Fruit fly (Drosophila melanogaster) whole organism, adult: Measurements from ENCODE around the gene Lcp65Af.

ENCODE experiments used
- CG11617 ChIP-seq: fragments of 200-800 bp; sonication (Bioruptor generic); optimal IDR thresholded peaks from 2 replicates; lab custom pipeline; 2017; ENCODE audit warnings: mild to moderate bottlenecking, missing biosample characterization, missing genetic modification reagents, missing genetic modification characterization
- CG12768 ChIP-seq: fragments of 200-800 bp; sonication (Bioruptor generic); optimal IDR thresholded peaks from 2 replicates; lab custom pipeline; 2017; ENCODE audit warnings: missing biosample characterization, missing genetic modification characterization, mild to moderate bottlenecking, moderate library complexity, missing genetic modification reagents
- CG14711 ChIP-seq: fragments of 200-800 bp; sonication (Bioruptor generic); optimal IDR thresholded peaks from 2 replicates; lab custom pipeline; 2018; ENCODE audit warnings: missing biosample characterization, mild to moderate bottlenecking, missing genetic modification characterization, moderate library complexity
- CG1620 ChIP-seq: fragments of 200-800 bp; sonication (Bioruptor generic); optimal IDR thresholded peaks from 2 replicates; lab custom pipeline; 2016; ENCODE audit warnings: missing biosample characterization, missing genetic modification characterization
- CG33017 ChIP-seq: fragments of 200-800 bp; sonication (Bioruptor generic); optimal IDR thresholded peaks from 2 replicates; lab custom pipeline; 2018; ENCODE audit warnings: missing biosample characterization, mild to moderate bottlenecking, missing genetic modification characterization, moderate library complexity
- CG5204 ChIP-seq: fragments of 200-800 bp; sonication (Bioruptor generic); optimal IDR thresholded peaks from 2 replicates; lab custom pipeline; 2016; ENCODE audit warnings: missing biosample characterization, missing genetic modification characterization
- CG7045 ChIP-seq: fragments of 200-800 bp; sonication (Bioruptor generic); optimal IDR thresholded peaks from 2 replicates; lab custom pipeline; 2017; ENCODE audit warnings: missing biosample characterization, mild to moderate bottlenecking, missing genetic modification characterization
- CG7101 ChIP-seq: fragments of 200-800 bp; sonication (Bioruptor generic); optimal IDR thresholded peaks from 2 replicates; lab custom pipeline; 2018; ENCODE audit warnings: missing biosample characterization, mild to moderate bottlenecking, missing genetic modification characterization, moderate library complexity
- Clk ChIP-seq: fragments of 200-800 bp; sonication (Bioruptor generic); optimal IDR thresholded peaks from 2 replicates; lab custom pipeline; 2017; ENCODE audit warnings: missing biosample characterization, missing genetic modification characterization
- Crg-1 ChIP-seq: fragments of 200-800 bp; sonication (Bioruptor generic); optimal IDR thresholded peaks from 2 replicates; lab custom pipeline; 2016; ENCODE audit warnings: missing biosample characterization, missing genetic modification characterization
- Hr96 ChIP-seq: fragments of 200-800 bp; sonication (Bioruptor generic); optimal IDR thresholded peaks from 2 replicates; lab custom pipeline; 2016; ENCODE audit warnings: missing biosample characterization, missing genetic modification characterization
- Mnt ChIP-seq: fragments of 200-800 bp; sonication (Bioruptor generic); optimal IDR thresholded peaks from 2 replicates; lab custom pipeline; 2016; ENCODE audit warnings: missing biosample characterization, mild to moderate bottlenecking, missing genetic modification characterization
- bab1 ChIP-seq: fragments of 200-800 bp; sonication (Bioruptor generic); optimal IDR thresholded peaks from 3 replicates; lab custom pipeline; 2019; ENCODE audit warnings: missing biosample characterization, mild to moderate bottlenecking, missing genetic modification characterization, moderate library complexity
- cic ChIP-seq: fragments of 200-800 bp; sonication (Bioruptor generic); optimal IDR thresholded peaks from 2 replicates; lab custom pipeline; 2017; ENCODE audit warnings: missing biosample characterization, mild to moderate bottlenecking, missing genetic modification characterization, moderate library complexity
- cnc ChIP-seq, 2 experiments: fragments of >200 bp; optimal IDR thresholded peaks; 2 replicates each; lab custom pipeline; 2017
- kay ChIP-seq: fragments of 200-800 bp; sonication (Bioruptor generic); peaks from one replicate; lab custom pipeline; 2016; ENCODE audit warnings: missing biosample characterization, missing genetic modification characterization, borderline replicate concordance
- ovo ChIP-seq: fragments of 200-800 bp; sonication (Bioruptor generic); optimal IDR thresholded peaks from 2 replicates; lab custom pipeline; 2016; ENCODE audit warnings: missing biosample characterization, missing genetic modification characterization
- pad ChIP-seq: fragments of 200-800 bp; sonication (Bioruptor generic); optimal IDR thresholded peaks from 3 replicates; lab custom pipeline; 2017; ENCODE audit warnings: missing biosample characterization, missing genetic modification characterization, mild to moderate bottlenecking, moderate library complexity, missing genetic modification reagents
- tj ChIP-seq: fragments of 200-800 bp; sonication (Bioruptor generic); optimal IDR thresholded peaks from 3 replicates; lab custom pipeline; 2017; ENCODE audit warnings: missing biosample characterization, mild to moderate bottlenecking, missing genetic modification characterization, moderate library complexity
- toe ChIP-seq: fragments of 200-800 bp; sonication (Bioruptor generic); optimal IDR thresholded peaks from 2 replicates; lab custom pipeline; 2016; ENCODE audit warnings: missing biosample characterization, missing genetic modification characterization

Gene Lcp65Af

DNA sequence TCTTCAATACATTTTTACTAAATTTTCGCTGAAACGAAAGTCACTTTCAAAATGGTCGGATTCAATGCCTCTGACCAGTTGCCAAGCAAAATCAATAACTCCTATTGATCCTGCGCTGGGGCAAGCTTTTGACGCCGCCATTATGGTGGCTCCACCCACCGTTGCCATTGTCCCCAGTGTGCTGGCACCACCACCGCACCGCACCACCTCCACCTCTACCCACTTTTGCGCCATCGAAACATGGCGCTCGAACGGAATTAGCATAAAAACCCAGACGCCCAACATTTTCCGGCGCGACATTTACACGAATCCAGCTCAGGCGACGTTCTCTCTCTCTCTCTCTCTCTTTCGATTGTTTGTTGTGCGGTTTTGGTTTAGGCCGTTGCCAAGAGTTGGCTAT is 19.7 kb downstream of the Lcp65Af start:
- TF ChIP-seq toe (GFP tag; lab: Kevin White, UChicago) (no peak), CG11617 (GFP tag; lab: Kevin White, UChicago) (no peak), bab1 (GFP tag; lab: Kevin White, UChicago) (no peak), Clk (no peak), cnc (optimal IDR thresholded peaks at IDR 0.05; lab: Kevin White, UChicago) (no peak), tj (GFP tag; lab: Kevin White, UChicago) (no peak), ovo (GFP tag; lab: Kevin White, UChicago) (no peak), CG1620 (GFP tag; lab: Kevin White, UChicago) (no peak), CG7101 (tag; lab: Kevin White, UChicago) (no peak), CG5204 (GFP tag; lab: Kevin White, UChicago) (no peak), pad (no peak), CG33017 (tag; lab: Kevin White, UChicago) (no peak), Hr96 (GFP tag; lab: Kevin White, UChicago) (no peak), CG14711 (tag; lab: Kevin White, UChicago) (no peak)

DNA sequence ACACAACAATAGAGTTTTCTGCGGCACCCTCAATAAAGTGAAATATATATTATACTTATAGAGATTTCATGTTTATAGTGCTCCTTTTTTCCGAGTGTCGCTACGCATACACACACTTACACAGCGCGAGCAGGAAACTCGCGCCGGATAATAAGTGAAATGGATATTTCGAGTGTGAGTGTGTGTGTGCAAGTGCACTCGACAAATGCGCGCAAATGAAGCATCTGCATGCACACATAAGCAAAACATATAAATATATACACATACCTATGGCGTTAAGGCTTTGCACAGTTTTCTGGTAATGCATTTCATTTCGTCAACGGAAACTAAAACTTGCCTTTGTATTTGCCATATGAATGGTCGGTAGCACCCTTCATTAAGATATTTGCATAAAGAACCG is 21.1 kb downstream of the Lcp65Af start:
- TF ChIP-seq tj (GFP tag; lab: Kevin White, UChicago): no peak
- no peak for TF ChIP-seq CG12768 (GFP tag; lab: Kevin White, UChicago)
- no peak for TF ChIP-seq CG33017 (tag; lab: Kevin White, UChicago)
- no peak for TF ChIP-seq Mnt (GFP tag; lab: Kevin White, UChicago)
- TF ChIP-seq cic (GFP tag; lab: Kevin White, UChicago): no peak
- TF ChIP-seq pad: no peak
- TF ChIP-seq CG7101 (tag; lab: Kevin White, UChicago): no peak
- TF ChIP-seq cnc (optimal IDR thresholded peaks at IDR 0.05; lab: Kevin White, UChicago): no peak
- TF ChIP-seq CG11617 (GFP tag; lab: Kevin White, UChicago): no peak
- TF ChIP-seq kay (GFP tag; lab: Kevin White, UChicago): no peak
- TF ChIP-seq bab1 (GFP tag; lab: Kevin White, UChicago): no peak
- no peak for TF ChIP-seq CG7045 (GFP tag; lab: Kevin White, UChicago)

dm6 chr3L:6111458-6111857 is 25.1 kb downstream of the Lcp65Af start:
- TF ChIP-seq pad (no peak), toe (GFP tag; lab: Kevin White, UChicago) (no peak), Crg-1 (GFP tag; lab: Kevin White, UChicago) (no peak), CG1620 (GFP tag; lab: Kevin White, UChicago) (no peak)

DNA sequence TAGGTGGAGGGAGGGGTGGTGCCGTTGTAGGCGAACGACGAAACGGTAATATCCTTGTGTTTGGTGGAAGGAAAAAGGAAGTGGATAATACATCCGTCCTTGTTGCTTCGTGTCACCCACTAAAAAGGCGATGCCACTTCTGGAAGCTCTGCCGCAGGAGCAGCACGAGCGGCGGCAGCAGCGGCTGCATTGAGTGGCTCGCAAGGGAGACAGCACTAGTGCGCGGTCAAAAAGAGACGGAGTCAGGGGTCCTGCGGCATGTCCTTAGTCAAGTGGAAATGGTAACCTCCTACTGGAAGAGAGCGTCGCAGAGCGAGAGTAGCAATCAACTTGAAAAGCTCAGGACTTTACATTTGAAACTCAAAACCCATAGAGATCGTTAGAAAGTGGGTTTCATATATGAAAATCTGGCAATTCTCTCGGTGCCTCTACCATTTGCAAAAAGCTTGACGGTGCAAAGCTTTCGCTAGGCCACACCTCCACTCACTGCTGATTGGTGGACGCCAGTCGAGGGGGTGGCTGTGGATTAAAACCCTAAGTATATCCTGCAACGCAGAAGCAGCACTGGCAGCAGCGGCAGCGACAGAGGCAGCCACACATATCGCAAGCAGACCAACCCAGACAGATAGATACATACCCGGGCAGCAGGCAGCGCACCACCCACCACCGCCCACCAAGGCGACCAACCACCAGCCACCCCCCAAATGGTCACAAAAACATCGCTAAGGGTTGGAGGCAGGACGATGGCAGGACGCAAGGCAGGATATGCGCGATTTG is 25.7 kb downstream of the Lcp65Af start:
- TF ChIP-seq tj (GFP tag; lab: Kevin White, UChicago) (no peak), cnc (optimal IDR thresholded peaks at IDR 0.05; lab: Kevin White, UChicago) (no peak), Clk (no peak), cic (GFP tag; lab: Kevin White, UChicago) (no peak)

- TF ChIP-seq Crg-1 (GFP tag; lab: Kevin White, UChicago): no peak
- TF ChIP-seq CG11617 (GFP tag; lab: Kevin White, UChicago): no peak
- no peak for TF ChIP-seq CG7101 (tag; lab: Kevin White, UChicago)
- TF ChIP-seq CG1620 (GFP tag; lab: Kevin White, UChicago): no peak
- TF ChIP-seq CG33017 (tag; lab: Kevin White, UChicago): no peak
- TF ChIP-seq tj (GFP tag; lab: Kevin White, UChicago): no peak
- no peak for TF ChIP-seq Hr96 (GFP tag; lab: Kevin White, UChicago)
- TF ChIP-seq CG7045 (GFP tag; lab: Kevin White, UChicago): no peak
- no peak for TF ChIP-seq kay (GFP tag; lab: Kevin White, UChicago)
- TF ChIP-seq CG12768 (GFP tag; lab: Kevin White, UChicago): no peak
- TF ChIP-seq cic (GFP tag; lab: Kevin White, UChicago): no peak
- TF ChIP-seq ovo (GFP tag; lab: Kevin White, UChicago): no peak
- no peak for TF ChIP-seq Clk
- no peak for TF ChIP-seq cnc (optimal IDR thresholded peaks at IDR 0.05; lab: Kevin White, UChicago)
- TF ChIP-seq Mnt (GFP tag; lab: Kevin White, UChicago): no peak
- no peak for TF ChIP-seq toe (GFP tag; lab: Kevin White, UChicago)
- TF ChIP-seq pad: no peak
- TF ChIP-seq CG14711 (tag; lab: Kevin White, UChicago): no peak
- TF ChIP-seq bab1 (GFP tag; lab: Kevin White, UChicago): no peak
Measured at dm6 chr3L:6108264-6109060, 28.1 kb downstream of the Lcp65Af start.

DNA sequence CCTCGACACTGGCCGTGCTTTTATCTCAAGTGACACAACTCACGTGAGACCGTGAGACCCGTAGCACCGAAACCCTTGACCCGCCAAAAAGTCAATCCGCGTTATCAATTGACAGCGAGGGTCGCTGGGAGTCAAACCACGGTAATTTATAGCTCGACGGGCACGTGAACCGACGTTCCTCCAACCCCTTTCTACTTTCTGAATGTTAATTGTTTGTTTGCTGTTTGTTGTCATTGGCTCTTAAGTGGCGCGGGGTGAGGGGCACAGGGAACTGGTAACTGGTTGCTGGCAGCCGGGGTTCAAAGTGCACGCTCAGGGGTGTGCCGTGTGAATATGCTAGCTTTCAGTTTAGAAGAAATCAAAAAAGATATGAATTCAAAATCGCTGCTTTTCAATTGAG is 29.9 kb downstream of the Lcp65Af start:
- no peak for TF ChIP-seq Hr96 (GFP tag; lab: Kevin White, UChicago)
